Fruit fly (Drosophila melanogaster) whole organism, embryonic: ENCODE data around the gene unc-13.
"Not testable (repeated sequence)": the region's sequence is repeated elsewhere in the genome, so short reads cannot be mapped to it uniquely, and the experiment has no call there.

Experiments used
- Adf1 ChIP-seq: fragments of 200-800 bp; sonication (Bioruptor generic); IDR thresholded peaks from 2 replicates; pipeline ENCODE4 v1.3.6; 2022; ENCODE audit warnings: missing biosample characterization, missing genetic modification characterization
- Aef1 ChIP-seq: fragments of 200-800 bp; sonication (Bioruptor generic); IDR thresholded peaks from 3 replicates; pipeline ENCODE4 v1.3.6; 2022; ENCODE audit warnings: missing biosample characterization, missing genetic modification characterization
- BtbVII ChIP-seq: fragments of 200-800 bp; sonication (Bioruptor generic); optimal IDR thresholded peaks from 3 replicates; lab custom pipeline; 2017; ENCODE audit warnings: missing biosample characterization, mild to moderate bottlenecking, missing genetic modification characterization
- CG10267 ChIP-seq: fragments of 200-800 bp; sonication (Bioruptor generic); optimal IDR thresholded peaks from 2 replicates; lab custom pipeline; 2018; ENCODE audit warnings: missing biosample characterization, mild to moderate bottlenecking, missing genetic modification characterization, moderate library complexity
- CG11504 ChIP-seq: fragments of 200-800 bp; sonication (Bioruptor generic); optimal IDR thresholded peaks from 3 replicates; lab custom pipeline; 2019; ENCODE audit warnings: missing biosample characterization, mild to moderate bottlenecking, missing genetic modification characterization, moderate library complexity
- CG11723 ChIP-seq: fragments of 200-800 bp; sonication (Bioruptor generic); optimal IDR thresholded peaks from 2 replicates; lab custom pipeline; 2017; ENCODE audit warnings: missing biosample characterization, mild to moderate bottlenecking, missing genetic modification characterization
- CG14667 ChIP-seq: fragments of 200-800 bp; sonication (Bioruptor generic); IDR thresholded peaks from 2 replicates; pipeline ENCODE4 v1.3.6; 2022; ENCODE audit warnings: missing biosample characterization, missing genetic modification characterization
- CG1603 ChIP-seq: fragments of 200-800 bp; sonication (Bioruptor generic); optimal IDR thresholded peaks from 2 replicates; lab custom pipeline; 2019; ENCODE audit warnings: missing biosample characterization, mild to moderate bottlenecking, missing genetic modification characterization, moderate library complexity
- CG16815 ChIP-seq: fragments of 200-800 bp; sonication (Bioruptor generic); optimal IDR thresholded peaks from 3 replicates; lab custom pipeline; 2017; ENCODE audit warnings: missing biosample characterization, mild to moderate bottlenecking, missing genetic modification characterization
- CG17328 ChIP-seq: fragments of 200-800 bp; sonication (Bioruptor generic); IDR thresholded peaks from 2 replicates; pipeline ENCODE4 v1.3.6; 2022; ENCODE audit warnings: missing biosample characterization, missing genetic modification characterization
- CG18476 ChIP-seq: fragments of 200-800 bp; sonication (Bioruptor generic); optimal IDR thresholded peaks from 2 replicates; lab custom pipeline; 2016; ENCODE audit warnings: missing biosample characterization, mild to moderate bottlenecking, missing genetic modification characterization
- CG18619 ChIP-seq: fragments of 200-800 bp; sonication (Bioruptor generic); optimal IDR thresholded peaks from 3 replicates; lab custom pipeline; 2017; ENCODE audit warnings: missing biosample characterization, mild to moderate bottlenecking, missing genetic modification characterization
- CG2199 ChIP-seq: fragments of 200-800 bp; sonication (Bioruptor generic); IDR thresholded peaks from 3 replicates; pipeline ENCODE4 v1.3.6; 2022; ENCODE audit warnings: missing biosample characterization, missing genetic modification characterization
- CG2875 ChIP-seq: fragments of 200-800 bp; sonication (Bioruptor generic); optimal IDR thresholded peaks from 2 replicates; lab custom pipeline; 2017; ENCODE audit warnings: missing biosample characterization, mild to moderate bottlenecking, missing genetic modification characterization, missing genetic modification reagents
- CG2889 ChIP-seq: fragments of 200-800 bp; sonication (Bioruptor generic); IDR thresholded peaks from 3 replicates; pipeline ENCODE4 v1.3.6; 2022; ENCODE audit warnings: missing biosample characterization, missing genetic modification characterization
- CG30020 ChIP-seq: fragments of 200-800 bp; optimal IDR thresholded peaks from 2 replicates; lab custom pipeline; 2019; ENCODE audit warnings: missing biosample characterization, mild to moderate bottlenecking, missing genetic modification characterization, moderate library complexity
- CG30431 ChIP-seq: fragments of 200-800 bp; sonication (Bioruptor generic); optimal IDR thresholded peaks from 2 replicates; lab custom pipeline; 2017; ENCODE audit warnings: missing biosample characterization, missing genetic modification characterization
- CG32772 ChIP-seq: fragments of 200-800 bp; sonication (Bioruptor generic); IDR thresholded peaks from 2 replicates; pipeline ENCODE4 v1.3.6; 2022; ENCODE audit warnings: missing biosample characterization, missing genetic modification characterization
- CG3407 ChIP-seq: fragments of 200-800 bp; sonication (Bioruptor generic); optimal IDR thresholded peaks from 2 replicates; lab custom pipeline; 2018; ENCODE audit warnings: missing biosample characterization, mild to moderate bottlenecking, missing genetic modification characterization
- CG6791 ChIP-seq: fragments of 200-800 bp; sonication (Bioruptor generic); IDR thresholded peaks from 3 replicates; pipeline ENCODE4 v1.3.6; 2022; ENCODE audit warnings: missing biosample characterization, missing genetic modification characterization; ENCODE audit not compliant: partially characterized antibody
- CG7963 ChIP-seq: fragments of 200-800 bp; sonication (Bioruptor generic); IDR thresholded peaks from 3 replicates; pipeline ENCODE4 v1.3.6; 2022; ENCODE audit warnings: missing biosample characterization, missing genetic modification characterization; ENCODE audit not compliant: partially characterized antibody
- CG8290 ChIP-seq, 3 experiments: fragments of 200-800 bp; sonication (Bioruptor generic); optimal IDR thresholded peaks; 2 replicates each; lab custom pipeline; 2016 to 2019; ENCODE audit warnings: missing biosample characterization in 3 of 3, missing genetic modification characterization in 3 of 3, mild to moderate bottlenecking in 2 of 3, moderate library complexity in 1 of 3
- CG8388 ChIP-seq: fragments of 200-800 bp; sonication (Bioruptor generic); optimal IDR thresholded peaks from 2 replicates; lab custom pipeline; 2019; ENCODE audit warnings: missing biosample characterization, mild to moderate bottlenecking, missing genetic modification characterization, moderate library complexity
- CG9932 ChIP-seq: fragments of 200-800 bp; sonication (Bioruptor generic); IDR thresholded peaks from 2 replicates; pipeline ENCODE4 v1.3.6; 2022; ENCODE audit warnings: missing biosample characterization, missing genetic modification characterization
- CTCF ChIP-seq: fragments of 200-800 bp; sonication (Bioruptor generic); optimal IDR thresholded peaks from 2 replicates; lab custom pipeline; 2017; ENCODE audit warnings: missing biosample characterization, mild to moderate bottlenecking, missing genetic modification characterization, moderate library complexity
- CoRest ChIP-seq: fragments of 200-800 bp; sonication (Bioruptor generic); optimal IDR thresholded peaks from 3 replicates; lab custom pipeline; 2018; ENCODE audit warnings: missing biosample characterization, mild to moderate bottlenecking, missing genetic modification characterization, moderate library complexity
- Dip3 ChIP-seq: fragments of 200-800 bp; sonication (Bioruptor generic); optimal IDR thresholded peaks from 3 replicates; lab custom pipeline; 2016; ENCODE audit warnings: missing biosample characterization, missing genetic modification characterization
- Ets97D ChIP-seq: fragments of 200-800 bp; sonication (Bioruptor generic); optimal IDR thresholded peaks from 3 replicates; lab custom pipeline; 2016; ENCODE audit warnings: missing biosample characterization, missing genetic modification characterization
- Hand ChIP-seq: fragments of 200-800 bp; sonication (Bioruptor generic); optimal IDR thresholded peaks from 2 replicates; lab custom pipeline; 2017; ENCODE audit warnings: mild to moderate bottlenecking, missing biosample characterization, missing genetic modification reagents, missing genetic modification characterization
- Hr78 ChIP-seq, 2 experiments: fragments of 200-800 bp in 1 of 2; fragments of >200 bp in 1 of 2; sonication (Bioruptor generic) in 1 of 2; optimal IDR thresholded peaks; 2 replicates each; lab custom pipeline; 2017 to 2019; ENCODE audit warnings: missing biosample characterization in 2 of 2, missing genetic modification characterization in 2 of 2, mild to moderate bottlenecking in 1 of 2, moderate library complexity in 1 of 2
- Med ChIP-seq: fragments of 200-800 bp; sonication (Bioruptor generic); peaks from one replicate; lab custom pipeline; 2016; ENCODE audit warnings: missing biosample characterization, missing genetic modification characterization, mild to moderate bottlenecking, inconsistent platforms, moderate library complexity
- Scr ChIP-seq: fragments of 200-800 bp; sonication (Bioruptor generic); IDR thresholded peaks from 2 replicates; pipeline ENCODE4 v1.3.6; 2022; ENCODE audit warnings: missing biosample characterization, missing genetic modification characterization; ENCODE audit not compliant: partially characterized antibody
- Sry-δ ChIP-seq: fragments of 200-800 bp; sonication (Bioruptor generic); optimal IDR thresholded peaks from 2 replicates; lab custom pipeline; 2016; ENCODE audit warnings: missing biosample characterization, missing genetic modification characterization
- caup ChIP-seq: fragments of 200-800 bp; sonication (Bioruptor generic); optimal IDR thresholded peaks from 3 replicates; lab custom pipeline; 2017; ENCODE audit warnings: missing biosample characterization, mild to moderate bottlenecking, missing genetic modification characterization, moderate library complexity; ENCODE audit not compliant: severe bottlenecking
- cwo ChIP-seq: fragments of 200-800 bp; sonication (Bioruptor generic); optimal IDR thresholded peaks from 3 replicates; lab custom pipeline; 2017; ENCODE audit warnings: missing biosample characterization, missing genetic modification characterization, mild to moderate bottlenecking, moderate library complexity, missing genetic modification reagents
- ems ChIP-seq: fragments of 200-800 bp; sonication (Bioruptor generic); optimal IDR thresholded peaks from 3 replicates; lab custom pipeline; 2016; ENCODE audit warnings: missing biosample characterization, missing genetic modification characterization
- esg ChIP-seq: fragments of 200-800 bp; sonication (Bioruptor generic); conservative IDR thresholded peaks from 2 replicates; pipeline ENCODE4 v1.3.6; 2022; ENCODE audit warnings: missing biosample characterization, missing genetic modification characterization
- gcm2 ChIP-seq: fragments of 200-800 bp; sonication (Bioruptor generic); optimal IDR thresholded peaks from 2 replicates; lab custom pipeline; 2016; ENCODE audit warnings: missing biosample characterization, missing genetic modification characterization
- gsb-n ChIP-seq: fragments of 200-800 bp; sonication (Bioruptor generic); optimal IDR thresholded peaks from 3 replicates; lab custom pipeline; 2018; ENCODE audit warnings: missing biosample characterization, mild to moderate bottlenecking, missing genetic modification characterization
- h ChIP-seq: fragments of >200 bp; optimal IDR thresholded peaks from 2 replicates; lab custom pipeline; 2017
- ham ChIP-seq: fragments of 200-800 bp; sonication (Bioruptor generic); IDR thresholded peaks from 2 replicates; pipeline ENCODE4 v1.3.6; 2022; ENCODE audit warnings: missing biosample characterization, missing genetic modification characterization
- hb ChIP-seq: fragments of 200-800 bp; sonication (Bioruptor generic); IDR thresholded peaks from 3 replicates; pipeline ENCODE4 v1.3.6; 2022; ENCODE audit warnings: missing biosample characterization, missing genetic modification characterization; ENCODE audit not compliant: partially characterized antibody
- nau ChIP-seq: fragments of 200-800 bp; sonication (Bioruptor generic); optimal IDR thresholded peaks from 3 replicates; lab custom pipeline; 2017; ENCODE audit warnings: missing biosample characterization, mild to moderate bottlenecking, missing genetic modification characterization, missing genetic modification reagents
- pzg ChIP-seq: fragments of 200-800 bp; sonication (Bioruptor generic); optimal IDR thresholded peaks from 3 replicates; lab custom pipeline; 2018; ENCODE audit warnings: missing biosample characterization, mild to moderate bottlenecking, missing genetic modification characterization, moderate library complexity
- row ChIP-seq: fragments of 200-800 bp; sonication (Bioruptor generic); IDR thresholded peaks from 3 replicates; pipeline ENCODE4 v1.3.6; 2022; ENCODE audit warnings: missing biosample characterization, missing genetic modification characterization
- sisA ChIP-seq: fragments of 200-800 bp; sonication (Bioruptor generic); IDR thresholded peaks from 2 replicates; pipeline ENCODE4 v1.3.6; 2022; ENCODE audit warnings: missing biosample characterization, missing genetic modification characterization
- stwl ChIP-seq: fragments of 200-800 bp; sonication (Bioruptor generic); optimal IDR thresholded peaks from 3 replicates; lab custom pipeline; 2018; ENCODE audit warnings: missing biosample characterization, mild to moderate bottlenecking, missing genetic modification characterization, moderate library complexity
- tap ChIP-seq: fragments of 200-800 bp; optimal IDR thresholded peaks from 3 replicates; lab custom pipeline; 2019; ENCODE audit warnings: missing biosample characterization, mild to moderate bottlenecking, missing genetic modification characterization, moderate library complexity

The unc-13 gene

dm6 chr4:912231-912630 is at the start of gene unc-13:
TSS of gene unc-13 (minus strand) at chr4:912331.
- TF ChIP-seq Hr78 (GFP tag; optimal IDR thresholded peaks at IDR 0.05; lab: Kevin White, UChicago); cwo; Aef1 (GFP tag; lab: Robert Waterston, UW): not testable (repeated sequence)

- TF ChIP-seq CoRest (no peak), CG2889 (GFP tag; lab: Robert Waterston, UW) (no peak), CG11504 (no peak), caup (no peak), tap (tag; lab: Kevin White, UChicago) (no peak), CTCF (GFP tag; lab: Kevin White, UChicago) (no peak), CG2875 (no peak), hb (no peak), CG6791 (peak; percentile 63; the same call in 1 of the 3 replicates), CG14667 (GFP tag; lab: Robert Waterston, UW) (no peak), Scr (GFP tag; lab: Robert Waterston, UW) (0 out of 2 replicates have a peak, but pooled peaks have one; percentile 16), Sry-δ (GFP tag; lab: Kevin White, UChicago) (peak; percentile 18), CG2199 (GFP tag; lab: Robert Waterston, UW) (peak; percentile 91), CG17328 (GFP tag; lab: Robert Waterston, UW) (no peak), sisA (GFP tag; lab: Robert Waterston, UW) (no peak), Hand (GFP tag; lab: Kevin White, UChicago) (no peak), h (lab: Kevin White, UChicago) (no peak), pzg (GFP tag; lab: Kevin White, UChicago) (no peak), CG8290 (GFP tag; optimal IDR thresholded peaks at IDR 0.05; lab: Kevin White, UChicago) (peak; percentile 85), CG8290 (tag; optimal IDR thresholded peaks at IDR 0.05; lab: Kevin White, UChicago) (peak in 1 of 2 experiments; percentile 36), CG32772 (no peak), row (GFP tag; lab: Robert Waterston, UW) (0 out of 3 replicates have a peak, but pooled peaks have one; percentile 13), stwl (tag; lab: Kevin White, UChicago) (peak; percentile 64), Ets97D (GFP tag; lab: Kevin White, UChicago) (no peak), CG3407 (GFP tag; lab: Kevin White, UChicago) (no peak), CG11723 (peak; percentile 39), CG9932 (GFP tag; lab: Robert Waterston, UW) (no peak), CG30020 (tag; lab: Kevin White, UChicago) (peak; percentile 83), ems (GFP tag; lab: Kevin White, UChicago) (no peak), CG18476 (GFP tag; lab: Kevin White, UChicago) (no peak), ham (GFP tag; lab: Robert Waterston, UW) (no peak), CG8388 (GFP tag; lab: Kevin White, UChicago) (no peak), BtbVII (GFP tag; lab: Kevin White, UChicago) (no peak), Dip3 (GFP tag; lab: Kevin White, UChicago) (no peak), esg (no peak), CG16815 (GFP tag; lab: Kevin White, UChicago) (no peak), gsb-n (tag; lab: Kevin White, UChicago) (no peak), CG10267 (peak; percentile 63), Med (GFP tag; lab: Kevin White, UChicago) (peak; percentile 67), Adf1 (no peak), CG18619 (GFP tag; lab: Kevin White, UChicago) (no peak), CG1603 (tag; lab: Kevin White, UChicago) (peak; percentile 4), CG30431 (GFP tag; lab: Kevin White, UChicago) (no peak), CG7963 (GFP tag; lab: Robert Waterston, UW) (peak; percentile 49; the same call in 1 of the 3 replicates), gcm2 (GFP tag; lab: Kevin White, UChicago) (no peak), nau (peak; percentile 14)
Measured at dm6 chr4:961045-961576, 49.0 kb upstream of the unc-13 start.
